Worm (Caenorhabditis elegans) whole organism, L4 larva: ENCODE measurements around the gene suex-2.

Experiments used
- D1046.2 ChIP-seq: fragments of 200-800 bp; sonication (Bioruptor generic); IDR thresholded peaks from 2 replicates; pipeline ENCODE4 v1.3.6; 2022; ENCODE audit warnings: missing genetic modification characterization, missing compliant biosample characterization
- F26F4.8 ChIP-seq: fragments of 200-800 bp; sonication (Bioruptor generic); conservative IDR thresholded peaks from 2 replicates; pipeline ENCODE4 v1.3.6; 2022; ENCODE audit warnings: missing genetic modification characterization, missing compliant biosample characterization
- F49E8.2 ChIP-seq: sonication (generic microtip); optimal IDR thresholded peaks from 2 replicates; lab custom pipeline; 2016; ENCODE audit warnings: missing compliant biosample characterization, mild to moderate bottlenecking, missing genetic modification characterization, borderline replicate concordance
- T20F7.1 ChIP-seq: fragments of 200-800 bp; sonication (Bioruptor generic); optimal IDR thresholded peaks from 2 replicates; lab custom pipeline; 2018; ENCODE audit warnings: mild to moderate bottlenecking, missing genetic modification characterization, missing compliant biosample characterization
- Y75B8A.6 ChIP-seq: fragments of 200-800 bp; sonication (Bioruptor generic); IDR thresholded peaks from 2 replicates; pipeline ENCODE4 v1.3.6; 2022; ENCODE audit warnings: missing genetic modification reagents, missing genetic modification characterization, missing compliant biosample characterization
- ZK546.5 ChIP-seq, 2 experiments: sonication (generic microtip); optimal IDR thresholded peaks; 2 replicates each; lab custom pipeline; 2017; ENCODE audit warnings: missing biosample characterization in 2 of 2, missing genetic modification characterization in 2 of 2
- aha-1 ChIP-seq: fragments of 150-350 bp; peaks from one replicate; lab custom pipeline; 2014; ENCODE audit warnings: missing biosample characterization, missing genetic modification characterization
- arid-1 ChIP-seq: fragments of 200-800 bp; sonication (Bioruptor generic); conservative IDR thresholded peaks from 2 replicates; pipeline ENCODE4 v1.3.6; 2022; ENCODE audit warnings: missing genetic modification reagents, missing genetic modification characterization, missing compliant biosample characterization
- attf-4 ChIP-seq: sonication (generic microtip); optimal IDR thresholded peaks from 3 replicates; lab custom pipeline; 2017; ENCODE audit warnings: missing biosample characterization, missing genetic modification characterization
- ceh-62 ChIP-seq: sonication (generic microtip); optimal IDR thresholded peaks from 2 replicates; lab custom pipeline; 2017; ENCODE audit warnings: missing biosample characterization, missing genetic modification characterization
- ceh-82 ChIP-seq: sonication (generic microtip); optimal IDR thresholded peaks from 2 replicates; lab custom pipeline; 2017; ENCODE audit warnings: missing biosample characterization, missing genetic modification characterization
- daf-16 ChIP-seq, 3 experiments: sonication (generic microtip); optimal IDR thresholded peaks; 2 replicates each; lab custom pipeline; 2016 to 2017; ENCODE audit warnings: missing genetic modification characterization in 3 of 3, missing genetic modification reagents in 3 of 3, mild to moderate bottlenecking in 2 of 3, missing compliant biosample characterization in 2 of 3, missing biosample characterization in 1 of 3, moderate library complexity in 1 of 3
- daf-8 ChIP-seq: fragments of 200-800 bp; sonication (Bioruptor generic); IDR thresholded peaks from 2 replicates; pipeline ENCODE4 v1.3.6; 2022; ENCODE audit warnings: missing genetic modification characterization, missing compliant biosample characterization
- dmd-9 ChIP-seq: fragments of 200-800 bp; sonication (Bioruptor generic); IDR thresholded peaks from 2 replicates; pipeline ENCODE4 v1.3.6; 2022; ENCODE audit warnings: missing genetic modification reagents, missing genetic modification characterization, missing compliant biosample characterization
- duxl-1 ChIP-seq: sonication (generic microtip); optimal IDR thresholded peaks from 2 replicates; lab custom pipeline; 2016; ENCODE audit warnings: mild to moderate bottlenecking, missing genetic modification characterization, moderate library complexity, missing compliant biosample characterization; ENCODE audit not compliant: poor library complexity
- dve-1 ChIP-seq: sonication (generic microtip); optimal IDR thresholded peaks from 2 replicates; lab custom pipeline; 2017; ENCODE audit warnings: antibody characterized with exemption, mild to moderate bottlenecking, missing genetic modification characterization, missing compliant biosample characterization; ENCODE audit not compliant: insufficient read depth
- fkh-10 ChIP-seq: fragments of 150-350 bp; optimal IDR thresholded peaks from 2 replicates; lab custom pipeline; 2014; ENCODE audit warnings: missing biosample characterization, missing genetic modification reagents, missing genetic modification characterization
- gei-8 ChIP-seq: fragments of 200-800 bp; sonication (Bioruptor generic); optimal IDR thresholded peaks from 2 replicates; lab custom pipeline; 2018; ENCODE audit warnings: mild to moderate bottlenecking, missing genetic modification characterization, missing compliant biosample characterization
- hmg-1.1 ChIP-seq: fragments of 200-800 bp; sonication (Bioruptor generic); IDR thresholded peaks from 2 replicates; pipeline ENCODE4 v1.3.6; 2022; ENCODE audit warnings: missing genetic modification reagents, missing genetic modification characterization, missing compliant biosample characterization
- lin-13 ChIP-seq: fragments of 150-350 bp; optimal IDR thresholded peaks from 2 replicates; lab custom pipeline; 2014; ENCODE audit warnings: missing biosample characterization, missing genetic modification reagents, missing genetic modification characterization
- lin-38 ChIP-seq: fragments of 200-800 bp; sonication (Bioruptor generic); IDR thresholded peaks from 2 replicates; pipeline ENCODE4 v1.3.6; 2022; ENCODE audit warnings: missing genetic modification reagents, missing genetic modification characterization, missing compliant biosample characterization
- madf-5 ChIP-seq, 2 experiments: fragments of 200-800 bp; sonication (Bioruptor generic); IDR thresholded peaks; 2 replicates each; pipeline ENCODE4 v1.3.6; 2022; ENCODE audit warnings: missing compliant biosample characterization in 2 of 2, missing genetic modification characterization in 2 of 2
- madf-9 ChIP-seq: fragments of 200-800 bp; sonication (Bioruptor generic); conservative IDR thresholded peaks from 2 replicates; pipeline ENCODE4 v1.3.6; 2022; ENCODE audit warnings: missing genetic modification reagents, missing genetic modification characterization, missing compliant biosample characterization
- mdt-29 ChIP-seq: fragments of 200-800 bp; sonication (Bioruptor generic); IDR thresholded peaks from 2 replicates; pipeline ENCODE4 v1.3.6; 2022; ENCODE audit warnings: missing genetic modification reagents, missing genetic modification characterization, missing compliant biosample characterization
- mep-1 ChIP-seq: fragments of 150-350 bp; sonication (generic microtip); optimal IDR thresholded peaks from 3 replicates; lab custom pipeline; 2014; ENCODE audit warnings: missing biosample characterization, missing genetic modification characterization
- mes-2 ChIP-seq: sonication (generic microtip); optimal IDR thresholded peaks from 2 replicates; lab custom pipeline; 2016; ENCODE audit warnings: missing genotype, mild to moderate bottlenecking, missing genetic modification characterization, missing compliant biosample characterization; ENCODE audit not compliant: poor library complexity, severe bottlenecking
- nhr-102 ChIP-seq: sonication (generic microtip); optimal IDR thresholded peaks from 2 replicates; lab custom pipeline; 2016; ENCODE audit warnings: mild to moderate bottlenecking, missing genetic modification characterization, moderate library complexity, missing compliant biosample characterization
- nhr-25 ChIP-seq: sonication (generic microtip); optimal IDR thresholded peaks from 2 replicates; lab custom pipeline; 2017; ENCODE audit warnings: missing genetic modification characterization, mild to moderate bottlenecking, missing compliant biosample characterization, antibody characterized with exemption, moderate library complexity, borderline replicate concordance; ENCODE audit not compliant: insufficient read depth
- nhr-42 ChIP-seq: fragments of 200-800 bp; sonication (Bioruptor generic); IDR thresholded peaks from 2 replicates; pipeline ENCODE4 v1.3.6; 2022; ENCODE audit warnings: missing genetic modification characterization, missing compliant biosample characterization
- nhr-48 ChIP-seq: sonication (generic microtip); optimal IDR thresholded peaks from 2 replicates; lab custom pipeline; 2016; ENCODE audit warnings: mild to moderate bottlenecking, missing genetic modification characterization, missing compliant biosample characterization
- nhr-6 ChIP-seq: fragments of 150-350 bp; optimal IDR thresholded peaks from 2 replicates; lab custom pipeline; 2014; ENCODE audit warnings: missing biosample characterization, missing genetic modification characterization
- nhr-77 ChIP-seq: fragments of 150-350 bp; optimal IDR thresholded peaks from 2 replicates; lab custom pipeline; 2014; ENCODE audit warnings: missing biosample characterization, missing genetic modification characterization
- rbr-2 ChIP-seq: sonication (generic microtip); optimal IDR thresholded peaks from 2 replicates; lab custom pipeline; 2016; ENCODE audit warnings: missing genotype, missing genetic modification characterization, missing compliant biosample characterization
- snpc-1.2 ChIP-seq: fragments of 200-800 bp; sonication (Bioruptor generic); IDR thresholded peaks from 2 replicates; pipeline ENCODE4 v1.3.6; 2022; ENCODE audit warnings: missing genetic modification reagents, missing genetic modification characterization, missing compliant biosample characterization
- snpc-4 ChIP-seq: fragments of 150-350 bp; optimal IDR thresholded peaks from 2 replicates; lab custom pipeline; 2014; ENCODE audit warnings: missing biosample characterization, missing genetic modification characterization
- unc-39 ChIP-seq: sonication (generic microtip); optimal IDR thresholded peaks from 2 replicates; lab custom pipeline; 2017; ENCODE audit warnings: missing biosample characterization, missing genetic modification characterization
- unc-62 ChIP-seq, 3 experiments: fragments of 150-350 bp in 1 of 3; sonication (generic microtip); optimal IDR thresholded peaks in 2 of 3; peaks in 1 of 3; 1 replicate in 1 of 3; 2 replicates in 2 of 3; lab custom pipeline; 2014 to 2017; ENCODE audit warnings: missing biosample characterization in 3 of 3, missing genetic modification characterization in 3 of 3, missing genetic modification reagents in 3 of 3, missing genotype in 1 of 3
- zfp-3 ChIP-seq: fragments of 200-800 bp; sonication (Bioruptor generic); conservative IDR thresholded peaks from 2 replicates; pipeline ENCODE4 v1.3.6; 2022; ENCODE audit warnings: missing genetic modification reagents, missing genetic modification characterization, missing compliant biosample characterization
- zip-2 ChIP-seq: fragments of 150-350 bp; optimal IDR thresholded peaks from 2 replicates; lab custom pipeline; 2014; ENCODE audit warnings: missing biosample characterization, missing genetic modification characterization

Gene suex-2

DNA sequence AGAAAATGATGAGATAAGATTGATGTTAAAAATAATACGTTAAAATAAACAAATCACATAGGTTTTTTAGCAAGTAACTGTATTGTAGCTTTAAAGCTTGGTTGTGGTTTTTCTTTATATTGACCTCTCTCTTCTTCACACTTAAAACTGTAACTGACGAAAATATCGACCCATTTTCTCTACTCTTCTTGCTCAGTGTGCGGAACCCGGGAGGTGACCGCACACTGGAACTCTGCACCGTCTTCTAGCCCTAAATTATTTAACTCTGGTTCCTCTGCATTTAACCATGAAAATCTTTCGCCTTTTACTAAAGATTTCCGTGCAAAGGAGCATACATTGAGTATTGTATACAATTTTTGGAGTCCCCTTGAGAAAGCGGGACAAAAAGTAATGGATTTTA, 26.4 kb downstream of the suex-2 start (continued):
- no peak for TF ChIP-seq lin-38
- TF ChIP-seq zip-2 (tag; lab: Kevin White, UChicago) = no peak

DNA sequence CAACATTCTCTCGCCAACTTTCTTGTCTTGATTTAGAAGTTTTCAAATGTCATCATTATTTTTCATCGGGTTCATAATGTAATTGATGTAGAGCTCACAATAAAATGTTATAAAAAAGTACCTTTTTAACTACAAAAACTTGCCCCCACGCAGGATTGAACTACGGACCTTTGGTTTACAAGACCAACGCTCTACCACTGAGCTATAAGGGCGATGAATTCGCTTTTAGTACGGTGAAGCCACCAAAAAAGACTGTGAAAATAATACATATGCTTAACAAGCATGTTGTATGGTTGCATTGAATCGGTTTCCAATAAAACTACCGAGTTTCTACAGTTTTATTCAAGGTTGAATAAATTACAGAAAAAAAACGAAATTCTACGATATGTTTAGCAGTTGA, 32.6 kb downstream of the suex-2 start:
- TF ChIP-seq dve-1 = no peak
- TF ChIP-seq mep-1 (tag; lab: Kevin White, UChicago) = no peak
- no peak for TF ChIP-seq fkh-10 (GFP tag; lab: Kevin White, UChicago)
- TF ChIP-seq ceh-62 (tag; lab: Kevin White, UChicago) = no peak
- no peak for TF ChIP-seq madf-9 (GFP tag; lab: Robert Waterston, UW)
- TF ChIP-seq dmd-9 (GFP tag; lab: Robert Waterston, UW) = no peak
- TF ChIP-seq mdt-29 (GFP tag; lab: Robert Waterston, UW) = no peak
- TF ChIP-seq arid-1 (GFP tag; lab: Robert Waterston, UW) = no peak
- TF ChIP-seq daf-8 (GFP tag; lab: Robert Waterston, UW) = no peak
- TF ChIP-seq nhr-25 (tag; lab: Kevin White, UChicago) = no peak
- TF ChIP-seq gei-8 = no peak
- no peak for TF ChIP-seq ceh-82
- TF ChIP-seq nhr-6 (tag; lab: Kevin White, UChicago) = no peak
- TF ChIP-seq daf-16 (GFP tag; optimal IDR thresholded peaks at IDR 0.05; lab: Kevin White, UChicago) = no peak
- no peak for TF ChIP-seq daf-16 (tag; optimal IDR thresholded peaks at IDR 0.05; lab: Kevin White, UChicago)
- no peak for TF ChIP-seq attf-4 (tag; lab: Kevin White, UChicago)

DNA sequence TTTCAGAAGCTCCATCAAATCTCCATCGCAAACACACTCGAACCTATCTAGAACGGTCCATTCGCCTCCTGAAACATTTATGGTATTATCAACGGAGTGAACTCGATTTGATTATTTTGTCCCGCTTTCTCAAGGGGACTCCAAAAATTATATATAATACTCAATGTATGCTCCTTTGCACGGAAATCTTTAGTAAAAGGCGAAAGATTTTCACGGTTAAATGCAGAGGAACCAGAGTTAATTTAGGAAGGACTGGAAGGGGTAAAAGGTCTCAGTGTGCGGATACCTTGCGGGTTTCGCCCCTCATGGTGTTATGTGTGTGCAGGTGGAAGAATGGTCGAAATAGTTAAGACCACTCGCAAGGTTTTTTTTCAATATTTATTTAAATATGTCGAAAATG, 33.1 kb downstream of the suex-2 start:
- TF ChIP-seq T20F7.1 (no peak), aha-1 (tag; lab: Kevin White, UChicago) (peak; percentile 69), F49E8.2 (tag; lab: Kevin White, UChicago) (peak; percentile 68), dve-1 (peak; percentile 36), snpc-1.2 (GFP tag; lab: Robert Waterston, UW) (peak; percentile 90), hmg-1.1 (GFP tag; lab: Robert Waterston, UW) (no peak), nhr-102 (peak; percentile 32), snpc-4 (peak; percentile 40), nhr-48 (tag; lab: Kevin White, UChicago) (no peak)

DNA sequence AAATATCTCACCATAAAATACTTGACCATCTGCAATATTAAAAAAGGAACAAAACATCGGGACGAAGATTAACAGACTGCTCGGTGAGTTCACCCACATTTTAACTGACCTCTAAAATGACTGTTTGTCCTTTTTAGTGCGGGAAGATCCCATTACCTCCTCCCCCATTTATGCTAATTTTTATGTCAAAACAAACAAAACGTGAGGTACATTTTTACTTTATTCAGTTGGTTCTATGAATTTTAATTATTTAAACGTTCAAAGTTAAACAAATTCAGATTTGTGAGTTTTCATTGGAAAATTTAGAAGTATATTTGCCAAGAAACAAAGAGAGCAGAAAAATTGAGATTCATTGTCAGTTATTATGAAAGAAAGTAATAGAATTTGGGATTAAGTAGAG, 34.5 kb downstream of the suex-2 start, which contains the start of gene C53D6.8:
Gene C53D6.8 (minus strand): TSS at position 101 of the 400 bp plus-strand sequence.
- TF ChIP-seq unc-39 (tag; lab: Kevin White, UChicago) (no peak), D1046.2 (GFP tag; lab: Robert Waterston, UW) (no peak)

DNA sequence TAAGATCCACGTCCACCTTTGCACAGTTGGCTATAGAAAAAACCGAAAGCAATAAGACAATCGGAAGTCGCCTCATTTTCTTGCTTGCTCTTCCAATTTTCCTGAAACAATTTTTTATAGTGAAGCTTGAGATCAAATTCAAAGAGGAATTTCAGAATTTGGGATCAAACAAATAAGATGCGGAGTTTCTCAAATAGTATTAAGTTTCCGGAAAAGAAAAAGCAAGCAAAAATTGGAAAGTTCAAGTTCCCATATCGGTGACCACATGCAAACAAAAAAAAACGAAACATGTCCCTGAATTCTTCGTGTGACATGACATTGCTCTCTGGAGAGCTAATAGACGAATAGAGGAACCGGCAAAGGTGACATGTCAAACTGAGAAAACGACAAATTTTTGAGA, 37.2 kb downstream of the suex-2 start, which contains the start of gene unc-129:
Gene unc-129 (minus strand): TSS at position 101 of the 400 bp plus-strand sequence.
- peak in 1 of 2 experiments; percentile 69 for TF ChIP-seq unc-62 (GFP tag; optimal IDR thresholded peaks at IDR 0.05 in 1 of 2; lab: Kevin White, UChicago)
- TF ChIP-seq unc-62 (tag; optimal IDR thresholded peaks at IDR 0.05; lab: Kevin White, UChicago) = no peak
- TF ChIP-seq nhr-77 = no peak
- TF ChIP-seq, all 104 proteins: peak for 1

DNA sequence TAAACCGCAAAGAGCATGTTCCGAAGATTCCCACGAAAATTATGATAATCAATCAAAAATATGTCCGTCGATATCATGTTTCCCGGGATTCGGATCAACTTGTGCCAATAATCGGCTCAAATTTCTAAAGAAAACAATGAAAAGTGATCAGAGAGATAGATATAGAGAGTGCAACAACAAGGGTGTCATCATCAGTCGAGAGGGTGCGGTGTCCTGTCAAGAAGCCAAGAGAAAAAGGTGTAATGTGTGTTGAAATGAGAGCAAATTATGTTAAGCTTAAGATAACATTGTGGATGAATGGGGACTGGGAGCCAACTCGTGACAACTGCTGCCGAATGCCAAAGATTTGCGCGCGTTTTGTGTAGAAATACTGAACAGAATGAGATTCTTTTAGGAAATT, 39.9 kb downstream of the suex-2 start:
- no peak for TF ChIP-seq zip-2 (tag; lab: Kevin White, UChicago)
- TF ChIP-seq rbr-2 (tag; lab: Kevin White, UChicago) = no peak
- TF ChIP-seq nhr-42 (GFP tag; lab: Robert Waterston, UW) = no peak
- TF ChIP-seq madf-5 (GFP tag; IDR thresholded peaks at IDR 0.05; lab: Robert Waterston, UW) = no peak
- no peak for TF ChIP-seq attf-4 (tag; lab: Kevin White, UChicago)
- TF ChIP-seq mep-1 (tag; lab: Kevin White, UChicago) = no peak
- TF ChIP-seq mdt-29 (GFP tag; lab: Robert Waterston, UW) = no peak
- no peak for TF ChIP-seq Y75B8A.6
- no peak for TF ChIP-seq unc-62 (GFP tag; optimal IDR thresholded peaks at IDR 0.05 in 1 of 2; lab: Kevin White, UChicago)
- no peak for TF ChIP-seq unc-62 (tag; optimal IDR thresholded peaks at IDR 0.05; lab: Kevin White, UChicago)
- TF ChIP-seq F26F4.8 (GFP tag; lab: Robert Waterston, UW) = no peak
- no peak for TF ChIP-seq ZK546.5 (tag; optimal IDR thresholded peaks at IDR 0.05; lab: Kevin White, UChicago)
- no peak for TF ChIP-seq lin-13 (GFP tag; lab: Kevin White, UChicago)
- TF ChIP-seq arid-1 (GFP tag; lab: Robert Waterston, UW) = no peak
- no peak for TF ChIP-seq duxl-1 (tag; lab: Kevin White, UChicago)
- TF ChIP-seq zfp-3 (GFP tag; lab: Robert Waterston, UW) = no peak
- no peak for TF ChIP-seq mes-2 (tag; lab: Kevin White, UChicago)
